Fruit fly (Drosophila melanogaster) whole organism, embryonic: ENCODE data around the gene CG33523.
A peak's percentile ranks its signal among the peaks of the same experiment; 100 is the strongest.

Source experiments
- ATbp ChIP-seq: fragments of 200-800 bp; sonication (Bioruptor generic); optimal IDR thresholded peaks from 2 replicates; lab custom pipeline; 2017; ENCODE audit warnings: missing biosample characterization, mild to moderate bottlenecking, missing genetic modification characterization, missing genetic modification reagents
- Atf-2 ChIP-seq: fragments of 200-800 bp; sonication (Bioruptor generic); optimal IDR thresholded peaks from 2 replicates; lab custom pipeline; 2016; ENCODE audit warnings: missing biosample characterization, missing genetic modification characterization
- Atf3 ChIP-seq: fragments of 200-800 bp; sonication (Bioruptor generic); optimal IDR thresholded peaks from 3 replicates; lab custom pipeline; 2016; ENCODE audit warnings: missing biosample characterization, missing genetic modification characterization
- CG1024 ChIP-seq: fragments of 200-800 bp; sonication (Bioruptor generic); IDR thresholded peaks from 2 replicates; pipeline ENCODE4 v1.3.6; 2022; ENCODE audit warnings: missing biosample characterization, missing genetic modification characterization
- CG10366 ChIP-seq: fragments of 200-800 bp; sonication (Bioruptor generic); IDR thresholded peaks from 2 replicates; pipeline ENCODE4 v1.3.6; 2022; ENCODE audit warnings: missing biosample characterization, missing genetic modification characterization
- CG12219 ChIP-seq: fragments of 200-800 bp; sonication (Bioruptor generic); optimal IDR thresholded peaks from 3 replicates; lab custom pipeline; 2018; ENCODE audit warnings: missing biosample characterization, mild to moderate bottlenecking, missing genetic modification characterization
- CG12659 ChIP-seq: fragments of 200-800 bp; sonication (Bioruptor generic); optimal IDR thresholded peaks from 3 replicates; lab custom pipeline; 2017; ENCODE audit warnings: mild to moderate bottlenecking, missing biosample characterization, missing genetic modification reagents, missing genetic modification characterization
- CG12769 ChIP-seq: fragments of 200-800 bp; sonication (Bioruptor generic); optimal IDR thresholded peaks from 2 replicates; lab custom pipeline; 2019; ENCODE audit warnings: missing biosample characterization, mild to moderate bottlenecking, missing genetic modification characterization, moderate library complexity
- CG14441 ChIP-seq: fragments of 200-800 bp; sonication (Bioruptor generic); IDR thresholded peaks from 2 replicates; pipeline ENCODE4 v1.3.6; 2022; ENCODE audit warnings: missing biosample characterization, missing genetic modification characterization
- CG15696 ChIP-seq: fragments of 200-800 bp; sonication (Bioruptor generic); optimal IDR thresholded peaks from 2 replicates; lab custom pipeline; 2019; ENCODE audit warnings: missing biosample characterization, mild to moderate bottlenecking, missing genetic modification characterization, moderate library complexity
- CG1603 ChIP-seq: fragments of 200-800 bp; sonication (Bioruptor generic); optimal IDR thresholded peaks from 2 replicates; lab custom pipeline; 2019; ENCODE audit warnings: missing biosample characterization, mild to moderate bottlenecking, missing genetic modification characterization, moderate library complexity
- CG16863 ChIP-seq: fragments of 200-800 bp; sonication (Bioruptor generic); optimal IDR thresholded peaks from 3 replicates; lab custom pipeline; 2016; ENCODE audit warnings: missing biosample characterization, missing genetic modification characterization
- CG2199 ChIP-seq: fragments of 200-800 bp; sonication (Bioruptor generic); IDR thresholded peaks from 3 replicates; pipeline ENCODE4 v1.3.6; 2022; ENCODE audit warnings: missing biosample characterization, missing genetic modification characterization
- CG33213 ChIP-seq: fragments of 200-800 bp; sonication (Bioruptor generic); optimal IDR thresholded peaks from 3 replicates; lab custom pipeline; 2016; ENCODE audit warnings: missing biosample characterization, missing genetic modification characterization
- CG34224 ChIP-seq: fragments of 200-800 bp; sonication (Bioruptor generic); IDR thresholded peaks from 3 replicates; pipeline ENCODE4 v1.3.6; 2022; ENCODE audit warnings: missing biosample characterization, missing genetic modification characterization; ENCODE audit not compliant: partially characterized antibody
- CG3995 ChIP-seq: fragments of 200-800 bp; sonication (Bioruptor generic); optimal IDR thresholded peaks from 3 replicates; lab custom pipeline; 2016; ENCODE audit warnings: missing biosample characterization, missing genetic modification characterization
- CG5180 ChIP-seq: fragments of 200-800 bp; sonication (Bioruptor generic); optimal IDR thresholded peaks from 3 replicates; lab custom pipeline; 2017; ENCODE audit warnings: missing biosample characterization, missing genetic modification characterization, mild to moderate bottlenecking, moderate library complexity, missing genetic modification reagents
- CG5953 ChIP-seq: fragments of 200-800 bp; sonication (Bioruptor generic); IDR thresholded peaks from 2 replicates; pipeline ENCODE4 v1.3.6; 2022; ENCODE audit warnings: missing biosample characterization, missing genetic modification characterization
- Chrac-16 ChIP-seq: fragments of 200-800 bp; sonication (Bioruptor generic); optimal IDR thresholded peaks from 3 replicates; lab custom pipeline; 2016; ENCODE audit warnings: missing biosample characterization, missing genetic modification characterization
- Dip3 ChIP-seq: fragments of 200-800 bp; sonication (Bioruptor generic); optimal IDR thresholded peaks from 3 replicates; lab custom pipeline; 2016; ENCODE audit warnings: missing biosample characterization, missing genetic modification characterization
- ERR ChIP-seq: fragments of 200-800 bp; sonication (Bioruptor generic); optimal IDR thresholded peaks from 2 replicates; lab custom pipeline; 2016; ENCODE audit warnings: missing biosample characterization, missing genetic modification characterization
- Eip74EF ChIP-seq, 2 experiments: fragments of 200-800 bp in 1 of 2; fragments of >200 bp in 1 of 2; sonication (Bioruptor generic) in 1 of 2; optimal IDR thresholded peaks; 2 replicates each; lab custom pipeline; 2017 to 2019; ENCODE audit warnings: missing biosample characterization in 2 of 2, missing genetic modification characterization in 2 of 2, mild to moderate bottlenecking in 1 of 2, moderate library complexity in 1 of 2
- GATAe ChIP-seq: fragments of 200-800 bp; sonication (Bioruptor generic); conservative IDR thresholded peaks from 2 replicates; pipeline ENCODE4 v1.3.6; 2022; ENCODE audit warnings: missing biosample characterization, missing genetic modification characterization
- Jarid2 ChIP-seq: fragments of 200-800 bp; sonication (Bioruptor generic); optimal IDR thresholded peaks from 3 replicates; lab custom pipeline; 2017; ENCODE audit warnings: mild to moderate bottlenecking, missing biosample characterization, missing genetic modification reagents, missing genetic modification characterization
- Lim3 ChIP-seq: fragments of 200-800 bp; sonication (Bioruptor generic); IDR thresholded peaks from 2 replicates; pipeline ENCODE4 v1.3.6; 2022; ENCODE audit warnings: missing biosample characterization, missing genetic modification characterization
- Max ChIP-seq: fragments of 200-800 bp; sonication (Bioruptor generic); optimal IDR thresholded peaks from 2 replicates; lab custom pipeline; 2016; ENCODE audit warnings: missing biosample characterization, mild to moderate bottlenecking, missing genetic modification characterization
- Med ChIP-seq: fragments of 200-800 bp; sonication (Bioruptor generic); peaks from one replicate; lab custom pipeline; 2016; ENCODE audit warnings: missing biosample characterization, missing genetic modification characterization, mild to moderate bottlenecking, inconsistent platforms, moderate library complexity
- Myb ChIP-seq: fragments of 200-800 bp; sonication (Bioruptor generic); optimal IDR thresholded peaks from 2 replicates; lab custom pipeline; 2016; ENCODE audit warnings: missing biosample characterization, missing genetic modification characterization
- Poxn ChIP-seq: fragments of 200-800 bp; sonication (Bioruptor generic); IDR thresholded peaks from 2 replicates; pipeline ENCODE4 v1.3.6; 2022; ENCODE audit warnings: missing biosample characterization, missing genetic modification characterization
- Six4 ChIP-seq: fragments of 200-800 bp; sonication (Bioruptor generic); optimal IDR thresholded peaks from 2 replicates; lab custom pipeline; 2016; ENCODE audit warnings: missing biosample characterization, missing genetic modification characterization
- Sox102F ChIP-seq: fragments of 200-800 bp; sonication (Bioruptor generic); optimal IDR thresholded peaks from 2 replicates; lab custom pipeline; 2018; ENCODE audit warnings: missing biosample characterization, mild to moderate bottlenecking, missing genetic modification characterization, moderate library complexity
- Sry-δ ChIP-seq: fragments of 200-800 bp; sonication (Bioruptor generic); optimal IDR thresholded peaks from 2 replicates; lab custom pipeline; 2016; ENCODE audit warnings: missing biosample characterization, missing genetic modification characterization
- ara ChIP-seq: fragments of 200-800 bp; sonication (Bioruptor generic); IDR thresholded peaks from 2 replicates; pipeline ENCODE4 v1.3.6; 2022; ENCODE audit warnings: missing biosample characterization, missing genetic modification characterization
- ase ChIP-seq: fragments of 200-800 bp; sonication (Bioruptor generic); IDR thresholded peaks from 3 replicates; pipeline ENCODE4 v1.3.6; 2022; ENCODE audit warnings: missing biosample characterization, missing genetic modification characterization
- ash1 ChIP-seq: fragments of 200-800 bp; sonication (Bioruptor generic); optimal IDR thresholded peaks from 2 replicates; lab custom pipeline; 2018; ENCODE audit warnings: missing biosample characterization, mild to moderate bottlenecking, missing genetic modification characterization
- bbx ChIP-seq: fragments of 200-800 bp; sonication (Bioruptor generic); IDR thresholded peaks from 2 replicates; pipeline ENCODE4 v1.3.6; 2022; ENCODE audit warnings: missing biosample characterization, missing genetic modification characterization; ENCODE audit not compliant: partially characterized antibody
- ci ChIP-seq: fragments of 200-800 bp; sonication (Bioruptor generic); IDR thresholded peaks from 3 replicates; pipeline ENCODE4 v1.3.6; 2022; ENCODE audit warnings: missing biosample characterization, missing genetic modification characterization
- croc ChIP-seq: fragments of 200-800 bp; sonication (Bioruptor generic); conservative IDR thresholded peaks from 3 replicates; pipeline ENCODE4 v1.3.6; 2022; ENCODE audit warnings: missing biosample characterization, missing genetic modification characterization
- gcm2 ChIP-seq: fragments of 200-800 bp; sonication (Bioruptor generic); optimal IDR thresholded peaks from 2 replicates; lab custom pipeline; 2016; ENCODE audit warnings: missing biosample characterization, missing genetic modification characterization
- her ChIP-seq: fragments of 200-800 bp; sonication (Bioruptor generic); optimal IDR thresholded peaks from 2 replicates; lab custom pipeline; 2016; ENCODE audit warnings: missing biosample characterization, missing genetic modification characterization
- kay ChIP-seq: fragments of 200-800 bp; sonication (Bioruptor generic); optimal IDR thresholded peaks from 2 replicates; lab custom pipeline; 2016; ENCODE audit warnings: missing biosample characterization, missing genetic modification characterization
- lab ChIP-seq: fragments of 200-800 bp; sonication (Bioruptor generic); optimal IDR thresholded peaks from 3 replicates; lab custom pipeline; 2017; ENCODE audit warnings: missing biosample characterization, missing genetic modification characterization, mild to moderate bottlenecking, moderate library complexity, missing genetic modification reagents
- p53 ChIP-seq: fragments of 200-800 bp; sonication (Bioruptor generic); optimal IDR thresholded peaks from 2 replicates; lab custom pipeline; 2016; ENCODE audit warnings: missing biosample characterization, missing genetic modification characterization
- sima ChIP-seq: fragments of 200-800 bp; sonication (Bioruptor generic); optimal IDR thresholded peaks from 2 replicates; lab custom pipeline; 2016; ENCODE audit warnings: missing biosample characterization, missing genetic modification characterization
- sob ChIP-seq: fragments of 200-800 bp; sonication (Bioruptor generic); IDR thresholded peaks from 2 replicates; pipeline ENCODE4 v1.3.6; 2022; ENCODE audit warnings: missing biosample characterization, missing genetic modification characterization
- stc ChIP-seq: fragments of 200-800 bp; sonication (Bioruptor generic); IDR thresholded peaks from 2 replicates; pipeline ENCODE4 v1.3.6; 2022; ENCODE audit warnings: missing biosample characterization, missing genetic modification characterization
- stwl ChIP-seq: fragments of 200-800 bp; sonication (Bioruptor generic); optimal IDR thresholded peaks from 3 replicates; lab custom pipeline; 2018; ENCODE audit warnings: missing biosample characterization, mild to moderate bottlenecking, missing genetic modification characterization, moderate library complexity
- tin ChIP-seq: fragments of 200-800 bp; sonication (Bioruptor generic); optimal IDR thresholded peaks from 3 replicates; lab custom pipeline; 2016; ENCODE audit warnings: missing biosample characterization, missing genetic modification characterization
- tll ChIP-seq, 2 experiments: fragments of 200-800 bp in 1 of 2; fragments of >200 bp in 1 of 2; sonication (Bioruptor generic) in 1 of 2; optimal IDR thresholded peaks; 2 replicates each; lab custom pipeline; 2017 to 2019; ENCODE audit warnings: missing biosample characterization in 2 of 2, missing genetic modification characterization in 2 of 2, mild to moderate bottlenecking in 1 of 2, moderate library complexity in 1 of 2
- toy ChIP-seq: fragments of 200-800 bp; sonication (Bioruptor generic); IDR thresholded peaks from 2 replicates; pipeline ENCODE4 v1.3.6; 2022; ENCODE audit warnings: missing biosample characterization, missing genetic modification characterization
- vfl ChIP-seq: fragments of 200-800 bp; sonication (Bioruptor generic); optimal IDR thresholded peaks from 2 replicates; lab custom pipeline; 2016; ENCODE audit warnings: missing biosample characterization, missing genetic modification characterization
- zen2 ChIP-seq: fragments of 200-800 bp; sonication (Bioruptor generic); IDR thresholded peaks from 3 replicates; pipeline ENCODE4 v1.3.6; 2022; ENCODE audit warnings: missing biosample characterization, missing genetic modification characterization; ENCODE audit not compliant: partially characterized antibody

Gene CG33523

DNA sequence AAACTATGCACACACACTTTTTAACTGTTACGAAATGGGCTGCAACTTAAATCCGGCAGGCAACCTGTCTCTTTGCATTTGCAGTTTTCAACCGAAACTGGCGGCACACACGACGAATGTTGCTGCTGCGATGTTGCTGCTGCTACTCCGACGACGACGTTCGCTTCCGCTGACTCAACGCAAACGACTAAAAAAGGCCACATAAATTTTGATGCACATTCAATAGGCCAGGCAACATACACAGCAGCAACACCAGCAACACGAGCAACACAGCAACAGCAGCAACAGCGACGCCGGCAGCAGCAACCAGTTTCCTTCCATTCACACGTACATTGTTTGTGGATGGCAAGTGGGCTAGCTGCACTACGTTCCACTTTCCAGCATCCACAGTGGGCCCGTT, 26.8 kb downstream of the CG33523 start, which contains the start of gene Egfrap (continued):
- TF ChIP-seq Myb (GFP tag; lab: Kevin White, UChicago) (no peak), CG15696 (tag; lab: Kevin White, UChicago) (no peak), ci (GFP tag; lab: Robert Waterston, UW) (peak; percentile 57; the same call in 1 of the 3 replicates), tll (GFP tag; optimal IDR thresholded peaks at IDR 0.05; lab: Kevin White, UChicago) (no peak), bbx (GFP tag; lab: Robert Waterston, UW) (peak; percentile 32; the same call in 1 of the 2 replicates), stc (GFP tag; lab: Robert Waterston, UW) (no peak), Med (GFP tag; lab: Kevin White, UChicago) (no peak), Lim3 (GFP tag; lab: Robert Waterston, UW) (no peak), CG10366 (GFP tag; lab: Robert Waterston, UW) (no peak), kay (no peak), Dip3 (GFP tag; lab: Kevin White, UChicago) (no peak), p53 (no peak), CG16863 (GFP tag; lab: Kevin White, UChicago) (no peak), vfl (GFP tag; lab: Kevin White, UChicago) (no peak), ase (GFP tag; lab: Robert Waterston, UW) (no peak), Atf3 (no peak), CG5180 (peak; percentile 49), CG2199 (0 out of 3 replicates have a peak, but pooled peaks have one; percentile 40), tin (GFP tag; lab: Kevin White, UChicago) (no peak), CG1603 (tag; lab: Kevin White, UChicago) (no peak), zen2 (GFP tag; lab: Robert Waterston, UW) (0 out of 3 replicates have a peak, but pooled peaks have one; percentile 20), gcm2 (GFP tag; lab: Kevin White, UChicago) (no peak), Chrac-16 (GFP tag; lab: Kevin White, UChicago) (no peak), stwl (tag; lab: Kevin White, UChicago) (peak; percentile 20), ash1 (GFP tag; lab: Kevin White, UChicago) (no peak), Max (no peak), CG14441 (GFP tag; lab: Robert Waterston, UW) (no peak), CG5953 (GFP tag; lab: Robert Waterston, UW) (no peak), Poxn (GFP tag; lab: Robert Waterston, UW) (no peak), lab (no peak), GATAe (GFP tag; lab: Robert Waterston, UW) (no peak), CG34224 (GFP tag; lab: Robert Waterston, UW) (0 out of 3 replicates have a peak, but pooled peaks have one; percentile 8), CG12769 (tag; lab: Kevin White, UChicago) (no peak), Jarid2 (peak; percentile 66), toy (GFP tag; lab: Robert Waterston, UW) (no peak)

DNA sequence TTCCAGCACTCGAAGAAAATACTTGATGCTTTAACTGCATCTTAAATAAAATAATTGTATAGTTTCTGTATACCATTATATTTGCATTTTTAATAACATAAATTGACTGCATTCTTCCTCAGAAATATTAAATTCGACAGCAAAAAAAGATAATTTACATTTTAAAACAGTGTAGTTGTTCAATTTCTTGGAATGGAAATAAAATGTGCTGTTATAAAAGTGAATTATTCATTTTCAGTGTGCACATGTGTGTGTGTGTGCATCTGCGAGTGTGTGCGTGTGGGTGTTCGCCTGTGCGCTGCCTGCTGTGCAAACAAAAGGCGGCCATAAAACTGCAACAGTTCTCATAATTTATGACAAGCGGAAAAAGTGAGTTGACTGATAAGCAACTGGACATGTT, 28.5 kb downstream of the CG33523 start:
- peak in 1 of 2 experiments; percentile 38 for TF ChIP-seq Eip74EF (GFP tag; optimal IDR thresholded peaks at IDR 0.05; lab: Kevin White, UChicago)
- TF ChIP-seq CG3995 (GFP tag; lab: Kevin White, UChicago), result no peak
- peak; percentile 36 for TF ChIP-seq ATbp (GFP tag; lab: Kevin White, UChicago)
- TF ChIP-seq sob (GFP tag; lab: Robert Waterston, UW), result no peak
- TF ChIP-seq CG1024, result no peak
- TF ChIP-seq tin (GFP tag; lab: Kevin White, UChicago), result no peak
- no peak for TF ChIP-seq Atf-2
- no peak for TF ChIP-seq CG33213 (GFP tag; lab: Kevin White, UChicago)
- TF ChIP-seq her (GFP tag; lab: Kevin White, UChicago), result no peak
- TF ChIP-seq croc (GFP tag; lab: Robert Waterston, UW), result peak; percentile 36; the same call in 2 of the 3 replicates
- TF ChIP-seq Six4 (GFP tag; lab: Kevin White, UChicago), result peak; percentile 6
- TF ChIP-seq CG12219, result no peak
- TF ChIP-seq ara (GFP tag; lab: Robert Waterston, UW), result no peak
- no peak for TF ChIP-seq CG12659 (GFP tag; lab: Kevin White, UChicago)
- TF ChIP-seq sima (GFP tag; lab: Kevin White, UChicago), result no peak
- TF ChIP-seq Sox102F (GFP tag; lab: Kevin White, UChicago), result peak; percentile 60
- TF ChIP-seq ERR (GFP tag; lab: Kevin White, UChicago), result no peak
- TF ChIP-seq Sry-δ (GFP tag; lab: Kevin White, UChicago), result no peak
